Worm (Caenorhabditis elegans) whole organism, L4/young adult: Measurements from ENCODE around the gene AC3.12.
"Not testable (repeated sequence)": the region's sequence is repeated elsewhere in the genome, so short reads cannot be mapped to it uniquely, and the experiment has no call there.

Experiments used
- W03F9.2 ChIP-seq: fragments of 150-350 bp; optimal IDR thresholded peaks from 2 replicates; lab custom pipeline; 2014; ENCODE audit warnings: missing biosample characterization, missing genetic modification characterization
- dao-5 ChIP-seq: sonication (generic microtip); optimal IDR thresholded peaks from 2 replicates; lab custom pipeline; 2016; ENCODE audit warnings: missing genotype, missing genetic modification characterization, moderate library complexity, missing compliant biosample characterization
- him-1 ChIP-seq: sonication (generic microtip); optimal IDR thresholded peaks from 2 replicates; lab custom pipeline; 2016; ENCODE audit warnings: missing genotype, missing genetic modification reagents, missing genetic modification characterization, missing compliant biosample characterization

Gene AC3.12

ce11 chrV:10361830-10362397, 17.3 kb downstream of the AC3.12 start, which contains the start of gene cash-1:
cash-1 (plus strand) TSS chrV:10362261.
- peak; percentile 73 for TF ChIP-seq W03F9.2 (tag; lab: Kevin White, UChicago)
- no peak for TF ChIP-seq dao-5 (tag; lab: Kevin White, UChicago)

ce11 chrV:10360186-10360585, 19.0 kb downstream of the AC3.12 start:
- TF ChIP-seq him-1 (tag; lab: Kevin White, UChicago) (no peak), dao-5 (tag; lab: Kevin White, UChicago) (no peak), W03F9.2 (tag; lab: Kevin White, UChicago) (no peak)

ce11 chrV:10358238-10358637, 21.0 kb downstream of the AC3.12 start, which contains the start of gene ttll-15:
ttll-15 (plus strand) TSS chrV:10358538.
- TF ChIP-seq W03F9.2 (tag; lab: Kevin White, UChicago) (no peak), him-1 (tag; lab: Kevin White, UChicago) (no peak), dao-5 (tag; lab: Kevin White, UChicago) (no peak)

- TF ChIP-seq him-1 (tag; lab: Kevin White, UChicago): no peak
- TF ChIP-seq dao-5 (tag; lab: Kevin White, UChicago): no peak
- no peak for TF ChIP-seq W03F9.2 (tag; lab: Kevin White, UChicago)
Observed at ce11 chrV:10357467-10357953, 21.7 kb downstream of the AC3.12 start, which contains the start of gene ceeh-2. ceeh-2 (minus strand) TSS chrV:10357903.

ce11 chrV:10355773-10356335, 23.3 kb downstream of the AC3.12 start, which contains the start of gene sluh-7:
sluh-7 (minus strand) TSS chrV:10355823.
- TF ChIP-seq dao-5 (tag; lab: Kevin White, UChicago) (no peak), W03F9.2 (tag; lab: Kevin White, UChicago) (peak; percentile 86), him-1 (tag; lab: Kevin White, UChicago) (peak; percentile 32)

ce11 chrV:10352928-10353427, 26.2 kb downstream of the AC3.12 start, which contains the start of gene nol-56:
nol-56 (minus strand) TSS chrV:10352978.
- no peak for TF ChIP-seq dao-5 (tag; lab: Kevin White, UChicago)
- peak; percentile 93 for TF ChIP-seq W03F9.2 (tag; lab: Kevin White, UChicago)
- peak; percentile 28 for TF ChIP-seq him-1 (tag; lab: Kevin White, UChicago)

ce11 chrV:10350054-10350453, 29.1 kb downstream of the AC3.12 start, which contains the start of gene K07C5.9:
K07C5.9 (minus strand) TSS chrV:10350154.
- TF ChIP-seq W03F9.2 (tag; lab: Kevin White, UChicago) (no peak), him-1 (tag; lab: Kevin White, UChicago) (no peak), dao-5 (tag; lab: Kevin White, UChicago) (no peak)

- TF ChIP-seq him-1 (tag; lab: Kevin White, UChicago) (no peak), W03F9.2 (tag; lab: Kevin White, UChicago) (no peak), dao-5 (tag; lab: Kevin White, UChicago) (no peak)
Observed at ce11 chrV:10342904-10343303, 36.3 kb downstream of the AC3.12 start, which contains the start of gene K07C5.3. K07C5.3 (plus strand) TSS chrV:10343032.

ce11 chrV:10341905-10342328, 37.3 kb downstream of the AC3.12 start, which contains the start of gene K07C5.13:
K07C5.13 (plus strand) TSS chrV:10342055.
- not testable (repeated sequence) for TF ChIP-seq W03F9.2, dao-5, him-1 (tag; lab: Kevin White, UChicago)

ce11 chrV:10339200-10339599, 40.0 kb downstream of the AC3.12 start, which contains the start of gene K07C5.2:
K07C5.2 (plus strand) TSS chrV:10339500.
- no peak for TF ChIP-seq dao-5 (tag; lab: Kevin White, UChicago)
- no peak for TF ChIP-seq W03F9.2 (tag; lab: Kevin White, UChicago)
- TF ChIP-seq him-1 (tag; lab: Kevin White, UChicago): no peak

ce11 chrV:10338305-10338992, 40.7 kb downstream of the AC3.12 start, which contains the start of gene arx-2:
arx-2 (minus strand) TSS chrV:10338355.
- TF ChIP-seq W03F9.2 (tag; lab: Kevin White, UChicago) (peak; percentile 90), dao-5 (tag; lab: Kevin White, UChicago) (no peak)

- TF ChIP-seq dao-5 (tag; lab: Kevin White, UChicago) (no peak), W03F9.2 (tag; lab: Kevin White, UChicago) (no peak), him-1 (tag; lab: Kevin White, UChicago) (no peak)
Observed at ce11 chrV:10333843-10334242, 45.4 kb downstream of the AC3.12 start.
